Fruit fly (Drosophila melanogaster) whole organism, embryonic: ENCODE measurements around the gene CG33514.

Source experiments
- B-H2 ChIP-seq: fragments of 200-800 bp; sonication (Bioruptor generic); optimal IDR thresholded peaks from 2 replicates; lab custom pipeline; 2018; ENCODE audit warnings: missing biosample characterization, mild to moderate bottlenecking, missing genetic modification characterization
- BtbVII ChIP-seq: fragments of 200-800 bp; sonication (Bioruptor generic); optimal IDR thresholded peaks from 3 replicates; lab custom pipeline; 2017; ENCODE audit warnings: missing biosample characterization, mild to moderate bottlenecking, missing genetic modification characterization
- CG10209 ChIP-seq: fragments of 200-800 bp; sonication (Bioruptor generic); optimal IDR thresholded peaks from 3 replicates; lab custom pipeline; 2017; ENCODE audit warnings: missing biosample characterization, mild to moderate bottlenecking, missing genetic modification characterization, missing genetic modification reagents
- CG11723 ChIP-seq: fragments of 200-800 bp; sonication (Bioruptor generic); optimal IDR thresholded peaks from 2 replicates; lab custom pipeline; 2017; ENCODE audit warnings: missing biosample characterization, mild to moderate bottlenecking, missing genetic modification characterization
- CG12104 ChIP-seq: fragments of 200-800 bp; sonication (Bioruptor generic); optimal IDR thresholded peaks from 3 replicates; lab custom pipeline; 2016; ENCODE audit warnings: missing biosample characterization, missing genetic modification characterization
- CG12155 ChIP-seq: fragments of 200-800 bp; sonication (Bioruptor generic); optimal IDR thresholded peaks from 3 replicates; lab custom pipeline; 2016; ENCODE audit warnings: missing biosample characterization, missing genetic modification characterization
- CG12769 ChIP-seq: fragments of 200-800 bp; sonication (Bioruptor generic); optimal IDR thresholded peaks from 2 replicates; lab custom pipeline; 2019; ENCODE audit warnings: missing biosample characterization, mild to moderate bottlenecking, missing genetic modification characterization, moderate library complexity
- CG13624 ChIP-seq: fragments of 200-800 bp; sonication (Bioruptor generic); optimal IDR thresholded peaks from 2 replicates; lab custom pipeline; 2016; ENCODE audit warnings: missing biosample characterization, missing genetic modification characterization
- CG13775 ChIP-seq: fragments of 200-800 bp; sonication (Bioruptor generic); optimal IDR thresholded peaks from 3 replicates; lab custom pipeline; 2017; ENCODE audit warnings: missing biosample characterization, mild to moderate bottlenecking, missing genetic modification characterization
- CG17612 ChIP-seq: fragments of 200-800 bp; sonication (Bioruptor generic); IDR thresholded peaks from 2 replicates; pipeline ENCODE4 v1.3.6; 2022; ENCODE audit warnings: missing biosample characterization, missing genetic modification characterization
- CG17829 ChIP-seq: fragments of 200-800 bp; optimal IDR thresholded peaks from 2 replicates; lab custom pipeline; 2019; ENCODE audit warnings: missing biosample characterization, mild to moderate bottlenecking, missing genetic modification characterization, moderate library complexity
- CG18619 ChIP-seq: fragments of 200-800 bp; sonication (Bioruptor generic); optimal IDR thresholded peaks from 3 replicates; lab custom pipeline; 2017; ENCODE audit warnings: missing biosample characterization, mild to moderate bottlenecking, missing genetic modification characterization
- CG30020 ChIP-seq: fragments of 200-800 bp; optimal IDR thresholded peaks from 2 replicates; lab custom pipeline; 2019; ENCODE audit warnings: missing biosample characterization, mild to moderate bottlenecking, missing genetic modification characterization, moderate library complexity
- CG34224 ChIP-seq: fragments of 200-800 bp; sonication (Bioruptor generic); IDR thresholded peaks from 3 replicates; pipeline ENCODE4 v1.3.6; 2022; ENCODE audit warnings: missing biosample characterization, missing genetic modification characterization; ENCODE audit not compliant: partially characterized antibody
- CG4328 ChIP-seq: fragments of 200-800 bp; sonication (Bioruptor generic); optimal IDR thresholded peaks from 3 replicates; lab custom pipeline; 2017; ENCODE audit warnings: missing biosample characterization, missing genetic modification reagents, missing genetic modification characterization
- CG4820 ChIP-seq: fragments of 200-800 bp; sonication (Bioruptor generic); optimal IDR thresholded peaks from 3 replicates; lab custom pipeline; 2016; ENCODE audit warnings: missing biosample characterization, missing genetic modification characterization
- CG7372 ChIP-seq: fragments of 200-800 bp; sonication (Bioruptor generic); IDR thresholded peaks from 2 replicates; pipeline ENCODE4 v1.3.6; 2022; ENCODE audit warnings: missing biosample characterization, missing genetic modification characterization
- CG7839 ChIP-seq: fragments of 200-800 bp; sonication (Bioruptor generic); optimal IDR thresholded peaks from 3 replicates; lab custom pipeline; 2018; ENCODE audit warnings: missing biosample characterization, mild to moderate bottlenecking, missing genetic modification characterization, moderate library complexity
- CG7928 ChIP-seq: fragments of 200-800 bp; sonication (Bioruptor generic); optimal IDR thresholded peaks from 2 replicates; lab custom pipeline; 2017; ENCODE audit warnings: missing biosample characterization, mild to moderate bottlenecking, missing genetic modification characterization
- CG8290 ChIP-seq, 3 experiments: fragments of 200-800 bp; sonication (Bioruptor generic); optimal IDR thresholded peaks; 2 replicates each; lab custom pipeline; 2016 to 2019; ENCODE audit warnings: missing biosample characterization in 3 of 3, missing genetic modification characterization in 3 of 3, mild to moderate bottlenecking in 2 of 3, moderate library complexity in 1 of 3
- CTCF ChIP-seq: fragments of 200-800 bp; sonication (Bioruptor generic); optimal IDR thresholded peaks from 2 replicates; lab custom pipeline; 2017; ENCODE audit warnings: missing biosample characterization, mild to moderate bottlenecking, missing genetic modification characterization, moderate library complexity
- Chrac-16 ChIP-seq: fragments of 200-800 bp; sonication (Bioruptor generic); optimal IDR thresholded peaks from 3 replicates; lab custom pipeline; 2016; ENCODE audit warnings: missing biosample characterization, missing genetic modification characterization
- CrebB ChIP-seq: fragments of 200-800 bp; sonication (Bioruptor generic); optimal IDR thresholded peaks from 3 replicates; lab custom pipeline; 2018; ENCODE audit warnings: missing biosample characterization, mild to moderate bottlenecking, missing genetic modification characterization
- Dbx ChIP-seq: fragments of 200-800 bp; sonication (Bioruptor generic); IDR thresholded peaks from 3 replicates; pipeline ENCODE4 v1.3.6; 2022; ENCODE audit warnings: missing biosample characterization, missing genetic modification characterization
- HLH3B ChIP-seq: fragments of 200-800 bp; sonication (Bioruptor generic); IDR thresholded peaks from 2 replicates; pipeline ENCODE4 v1.3.6; 2022; ENCODE audit warnings: missing biosample characterization, missing genetic modification characterization
- HLHmδ ChIP-seq: fragments of 200-800 bp; sonication (Bioruptor generic); optimal IDR thresholded peaks from 2 replicates; lab custom pipeline; 2018; ENCODE audit warnings: missing biosample characterization, mild to moderate bottlenecking, missing genetic modification characterization, moderate library complexity
- Jarid2 ChIP-seq: fragments of 200-800 bp; sonication (Bioruptor generic); optimal IDR thresholded peaks from 3 replicates; lab custom pipeline; 2017; ENCODE audit warnings: mild to moderate bottlenecking, missing biosample characterization, missing genetic modification reagents, missing genetic modification characterization
- Kr ChIP-seq: fragments of 200-800 bp; sonication (Bioruptor generic); optimal IDR thresholded peaks from 2 replicates; lab custom pipeline; 2017; ENCODE audit warnings: missing biosample characterization, mild to moderate bottlenecking, missing genetic modification characterization
- MTF-1 ChIP-seq: fragments of 200-800 bp; sonication (Bioruptor generic); optimal IDR thresholded peaks from 2 replicates; lab custom pipeline; 2018; ENCODE audit warnings: missing biosample characterization, mild to moderate bottlenecking, missing genetic modification characterization, borderline replicate concordance
- Nf-YC ChIP-seq: fragments of 200-800 bp; optimal IDR thresholded peaks from 3 replicates; lab custom pipeline; 2019; ENCODE audit warnings: missing biosample characterization, mild to moderate bottlenecking, missing genetic modification characterization, moderate library complexity
- NfI ChIP-seq: fragments of 200-800 bp; sonication (Bioruptor generic); optimal IDR thresholded peaks from 3 replicates; lab custom pipeline; 2018; ENCODE audit warnings: missing biosample characterization, mild to moderate bottlenecking, missing genetic modification characterization, moderate library complexity
- Ptx1 ChIP-seq: fragments of 200-800 bp; sonication (Bioruptor generic); IDR thresholded peaks from 2 replicates; pipeline ENCODE4 v1.3.6; 2022; ENCODE audit warnings: missing biosample characterization, missing genetic modification characterization
- Sin3A ChIP-seq: fragments of >200 bp; optimal IDR thresholded peaks from 2 replicates; lab custom pipeline; 2018
- Taf1 ChIP-seq: fragments of 200-800 bp; sonication (Bioruptor generic); IDR thresholded peaks from 2 replicates; pipeline ENCODE4 v1.3.6; 2022; ENCODE audit warnings: missing biosample characterization, missing genetic modification characterization
- Trl ChIP-seq, 3 experiments: fragments of >200 bp in 2 of 3; fragments of 200-800 bp in 1 of 3; sonication (Bioruptor generic) in 1 of 3; optimal IDR thresholded peaks; 2 replicates in 1 of 3; 3 replicates in 2 of 3; lab custom pipeline; 2016 to 2017; ENCODE audit warnings: missing biosample characterization in 1 of 3, missing genetic modification characterization in 1 of 3
- al ChIP-seq: fragments of 200-800 bp; sonication (Bioruptor generic); IDR thresholded peaks from 2 replicates; pipeline ENCODE4 v1.3.6; 2022; ENCODE audit warnings: missing biosample characterization, missing genetic modification characterization
- croc ChIP-seq: fragments of 200-800 bp; sonication (Bioruptor generic); conservative IDR thresholded peaks from 3 replicates; pipeline ENCODE4 v1.3.6; 2022; ENCODE audit warnings: missing biosample characterization, missing genetic modification characterization
- esg ChIP-seq: fragments of 200-800 bp; sonication (Bioruptor generic); conservative IDR thresholded peaks from 2 replicates; pipeline ENCODE4 v1.3.6; 2022; ENCODE audit warnings: missing biosample characterization, missing genetic modification characterization
- eve ChIP-seq, 2 experiments: fragments of >200 bp; optimal IDR thresholded peaks; 2 replicates each; lab custom pipeline; 2017; ENCODE audit warnings: missing biosample characterization in 2 of 2, missing genetic modification characterization in 2 of 2
- gcm2 ChIP-seq: fragments of 200-800 bp; sonication (Bioruptor generic); optimal IDR thresholded peaks from 2 replicates; lab custom pipeline; 2016; ENCODE audit warnings: missing biosample characterization, missing genetic modification characterization
- gro ChIP-seq: fragments of 200-800 bp; sonication (Bioruptor generic); optimal IDR thresholded peaks from 2 replicates; lab custom pipeline; 2016; ENCODE audit warnings: missing biosample characterization, missing genetic modification characterization
- onecut ChIP-seq: fragments of 200-800 bp; sonication (Bioruptor generic); IDR thresholded peaks from 2 replicates; pipeline ENCODE4 v1.3.6; 2022; ENCODE audit warnings: missing biosample characterization, missing genetic modification characterization
- pros ChIP-seq: fragments of 200-800 bp; sonication (Bioruptor generic); optimal IDR thresholded peaks from 3 replicates; lab custom pipeline; 2019; ENCODE audit warnings: missing biosample characterization, mild to moderate bottlenecking, missing genetic modification characterization, moderate library complexity
- so ChIP-seq: fragments of 200-800 bp; sonication (Bioruptor generic); IDR thresholded peaks from 3 replicates; pipeline ENCODE4 v1.3.6; 2022; ENCODE audit warnings: missing biosample characterization, missing genetic modification characterization
- toy ChIP-seq: fragments of 200-800 bp; sonication (Bioruptor generic); IDR thresholded peaks from 2 replicates; pipeline ENCODE4 v1.3.6; 2022; ENCODE audit warnings: missing biosample characterization, missing genetic modification characterization
- unpg ChIP-seq: fragments of 200-800 bp; sonication (Bioruptor generic); optimal IDR thresholded peaks from 3 replicates; lab custom pipeline; 2018; ENCODE audit warnings: missing biosample characterization, mild to moderate bottlenecking, missing genetic modification characterization, moderate library complexity
- vfl ChIP-seq: fragments of 200-800 bp; sonication (Bioruptor generic); optimal IDR thresholded peaks from 2 replicates; lab custom pipeline; 2016; ENCODE audit warnings: missing biosample characterization, missing genetic modification characterization
- vnd ChIP-seq: fragments of 200-800 bp; sonication (Bioruptor generic); IDR thresholded peaks from 3 replicates; pipeline ENCODE4 v1.3.6; 2022; ENCODE audit warnings: missing biosample characterization, missing genetic modification characterization; ENCODE audit not compliant: partially characterized antibody
- yki ChIP-seq: fragments of >200 bp; optimal IDR thresholded peaks from 3 replicates; lab custom pipeline; 2018
- zen ChIP-seq: fragments of 200-800 bp; sonication (Bioruptor generic); optimal IDR thresholded peaks from 3 replicates; lab custom pipeline; 2018; ENCODE audit warnings: missing biosample characterization, mild to moderate bottlenecking, missing genetic modification characterization, moderate library complexity
- zfh1 ChIP-seq: fragments of 200-800 bp; sonication (Bioruptor generic); IDR thresholded peaks from 3 replicates; pipeline ENCODE4 v1.3.6; 2022; ENCODE audit warnings: missing biosample characterization, missing genetic modification characterization

CG33514 gene

DNA sequence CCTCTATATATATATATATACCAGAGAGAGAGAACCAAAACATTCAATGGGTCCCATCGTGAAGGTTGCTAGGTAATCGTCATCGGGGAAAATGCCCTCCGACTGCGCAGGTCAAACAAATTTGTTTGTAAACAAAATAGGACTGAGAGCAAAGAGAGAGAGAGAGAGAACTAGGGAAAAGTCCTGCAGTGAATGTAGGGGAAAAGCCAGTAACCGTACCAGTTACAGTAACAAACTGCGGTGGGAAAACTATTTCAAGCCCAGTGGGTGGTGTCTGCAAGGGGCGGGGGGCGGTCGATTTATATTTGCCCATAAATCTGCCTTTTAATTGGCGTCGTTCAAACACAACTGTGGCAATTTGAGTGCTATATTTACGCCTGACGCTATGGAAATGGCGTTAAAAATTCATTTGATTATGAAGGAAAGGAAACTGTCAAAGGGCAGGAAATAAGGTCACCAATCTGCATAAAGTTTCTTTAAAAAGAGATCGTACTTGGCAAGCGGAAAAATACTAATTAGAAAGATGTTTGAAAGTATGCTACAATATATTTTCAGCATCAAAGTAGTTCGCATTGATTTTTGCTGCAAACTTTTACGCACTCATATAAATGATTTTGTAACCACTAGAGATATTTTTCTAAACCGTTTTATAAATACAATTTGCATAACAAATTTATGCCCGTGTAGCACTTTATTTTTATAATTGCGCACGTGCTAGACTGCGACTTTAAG is 44.8 kb downstream of the CG33514 start:
- TF ChIP-seq Taf1 (GFP tag; lab: Robert Waterston, UW) (no peak), zen (peak; percentile 40), Jarid2 (GFP tag; lab: Kevin White, UChicago) (no peak), vnd (no peak), CG4328 (GFP tag; lab: Kevin White, UChicago) (no peak), gro (GFP tag; lab: Kevin White, UChicago) (no peak), toy (GFP tag; lab: Robert Waterston, UW) (no peak), Sin3A (lab: Kevin White, UChicago) (no peak), CG13624 (GFP tag; lab: Kevin White, UChicago) (no peak), HLH3B (GFP tag; lab: Robert Waterston, UW) (no peak), CrebB (tag; lab: Kevin White, UChicago) (no peak), CTCF (GFP tag; lab: Kevin White, UChicago) (no peak), croc (no peak), CG8290 (GFP tag; optimal IDR thresholded peaks at IDR 0.05; lab: Kevin White, UChicago) (peak; percentile 98), CG8290 (tag; optimal IDR thresholded peaks at IDR 0.05; lab: Kevin White, UChicago) (peak; percentile 48 to 96), CG10209 (GFP tag; lab: Kevin White, UChicago) (no peak), esg (no peak), CG13775 (GFP tag; lab: Kevin White, UChicago) (no peak), onecut (peak; percentile 36), CG18619 (GFP tag; lab: Kevin White, UChicago) (no peak), CG12155 (GFP tag; lab: Kevin White, UChicago) (no peak), CG17829 (no peak), Trl (optimal IDR thresholded peaks at IDR 0.05; lab: Kevin White, UChicago) (peak; percentile 55 to 69), Trl (GFP tag; optimal IDR thresholded peaks at IDR 0.05; lab: Kevin White, UChicago) (no peak), unpg (GFP tag; lab: Kevin White, UChicago) (no peak), so (GFP tag; lab: Robert Waterston, UW) (no peak), zfh1 (GFP tag; lab: Robert Waterston, UW) (no peak), MTF-1 (GFP tag; lab: Kevin White, UChicago) (no peak), CG34224 (GFP tag; lab: Robert Waterston, UW) (no peak), CG11723 (GFP tag; lab: Kevin White, UChicago) (no peak), CG7372 (no peak), CG17612 (peak; percentile 99), yki (lab: Kevin White, UChicago) (no peak), Kr (GFP tag; lab: Kevin White, UChicago) (no peak), NfI (GFP tag; lab: Kevin White, UChicago) (no peak), CG12769 (tag; lab: Kevin White, UChicago) (no peak), CG4820 (no peak), Dbx (GFP tag; lab: Robert Waterston, UW) (no peak), Nf-YC (tag; lab: Kevin White, UChicago) (no peak), Ptx1 (no peak), HLHmδ (GFP tag; lab: Kevin White, UChicago) (no peak), al (GFP tag; lab: Robert Waterston, UW) (no peak), eve (GFP tag; optimal IDR thresholded peaks at IDR 0.05; lab: Kevin White, UChicago) (peak in 1 of 2 experiments; percentile 26), pros (GFP tag; lab: Kevin White, UChicago) (no peak), CG30020 (tag; lab: Kevin White, UChicago) (no peak), BtbVII (no peak), CG7928 (no peak), vfl (GFP tag; lab: Kevin White, UChicago) (no peak), CG7839 (no peak), CG12104 (GFP tag; lab: Kevin White, UChicago) (no peak), Chrac-16 (GFP tag; lab: Kevin White, UChicago) (no peak), gcm2 (no peak), B-H2 (GFP tag; lab: Kevin White, UChicago) (no peak)
